Fruit fly (Drosophila melanogaster) whole organism, embryonic: ENCODE data around the gene Awh.

ENCODE experiments used
- ATbp ChIP-seq: fragments of 200-800 bp; sonication (Bioruptor generic); optimal IDR thresholded peaks from 2 replicates; lab custom pipeline; 2017; ENCODE audit warnings: missing biosample characterization, mild to moderate bottlenecking, missing genetic modification characterization, missing genetic modification reagents
- CG10543 ChIP-seq: fragments of 200-800 bp; sonication (Bioruptor generic); optimal IDR thresholded peaks from 3 replicates; lab custom pipeline; 2017; ENCODE audit warnings: missing biosample characterization, mild to moderate bottlenecking, missing genetic modification characterization, moderate library complexity
- CG11504 ChIP-seq: fragments of 200-800 bp; sonication (Bioruptor generic); optimal IDR thresholded peaks from 3 replicates; lab custom pipeline; 2019; ENCODE audit warnings: missing biosample characterization, mild to moderate bottlenecking, missing genetic modification characterization, moderate library complexity
- CG14050 ChIP-seq: fragments of 200-800 bp; sonication (Bioruptor generic); IDR thresholded peaks from 3 replicates; pipeline ENCODE4 v1.3.6; 2022; ENCODE audit warnings: missing biosample characterization, missing genetic modification characterization
- CG14965 ChIP-seq: fragments of 200-800 bp; sonication (Bioruptor generic); optimal IDR thresholded peaks from 2 replicates; lab custom pipeline; 2016; ENCODE audit warnings: missing biosample characterization, missing genetic modification characterization, borderline replicate concordance
- CG15073 ChIP-seq: fragments of 200-800 bp; sonication (Bioruptor generic); optimal IDR thresholded peaks from 2 replicates; lab custom pipeline; 2016; ENCODE audit warnings: missing biosample characterization, missing genetic modification characterization
- CG1647 ChIP-seq: fragments of 200-800 bp; sonication (Bioruptor generic); optimal IDR thresholded peaks from 3 replicates; lab custom pipeline; 2016; ENCODE audit warnings: missing biosample characterization, missing genetic modification characterization
- CG16863 ChIP-seq: fragments of 200-800 bp; sonication (Bioruptor generic); optimal IDR thresholded peaks from 3 replicates; lab custom pipeline; 2016; ENCODE audit warnings: missing biosample characterization, missing genetic modification characterization
- CG17612 ChIP-seq: fragments of 200-800 bp; sonication (Bioruptor generic); IDR thresholded peaks from 2 replicates; pipeline ENCODE4 v1.3.6; 2022; ENCODE audit warnings: missing biosample characterization, missing genetic modification characterization
- CG1792 ChIP-seq: fragments of 200-800 bp; sonication (Bioruptor generic); optimal IDR thresholded peaks from 2 replicates; lab custom pipeline; 2016; ENCODE audit warnings: missing biosample characterization, missing genetic modification characterization
- CG18619 ChIP-seq: fragments of 200-800 bp; sonication (Bioruptor generic); optimal IDR thresholded peaks from 3 replicates; lab custom pipeline; 2017; ENCODE audit warnings: missing biosample characterization, mild to moderate bottlenecking, missing genetic modification characterization
- CG2202 ChIP-seq: fragments of 200-800 bp; sonication (Bioruptor generic); optimal IDR thresholded peaks from 2 replicates; lab custom pipeline; 2018; ENCODE audit warnings: missing biosample characterization, mild to moderate bottlenecking, missing genetic modification characterization
- CG3065 ChIP-seq: fragments of 200-800 bp; sonication (Bioruptor generic); optimal IDR thresholded peaks from 2 replicates; lab custom pipeline; 2016; ENCODE audit warnings: missing biosample characterization, missing genetic modification characterization
- CG31388 ChIP-seq: fragments of 200-800 bp; sonication (Bioruptor generic); optimal IDR thresholded peaks from 2 replicates; lab custom pipeline; 2016; ENCODE audit warnings: missing biosample characterization, missing genetic modification characterization
- CG32772 ChIP-seq: fragments of 200-800 bp; sonication (Bioruptor generic); IDR thresholded peaks from 2 replicates; pipeline ENCODE4 v1.3.6; 2022; ENCODE audit warnings: missing biosample characterization, missing genetic modification characterization
- CG33557 ChIP-seq: fragments of 200-800 bp; sonication (Bioruptor generic); optimal IDR thresholded peaks from 2 replicates; lab custom pipeline; 2019; ENCODE audit warnings: missing biosample characterization, mild to moderate bottlenecking, missing genetic modification characterization, moderate library complexity
- CG4360 ChIP-seq: fragments of 200-800 bp; sonication (Bioruptor generic); IDR thresholded peaks from 2 replicates; pipeline ENCODE4 v1.3.6; 2022; ENCODE audit warnings: missing biosample characterization, missing genetic modification characterization
- CG5953 ChIP-seq: fragments of 200-800 bp; sonication (Bioruptor generic); IDR thresholded peaks from 2 replicates; pipeline ENCODE4 v1.3.6; 2022; ENCODE audit warnings: missing biosample characterization, missing genetic modification characterization
- CG6254 ChIP-seq: fragments of 200-800 bp; sonication (Bioruptor generic); optimal IDR thresholded peaks from 3 replicates; lab custom pipeline; 2017; ENCODE audit warnings: mild to moderate bottlenecking, missing biosample characterization, missing genetic modification reagents, missing genetic modification characterization
- CG7357 ChIP-seq: fragments of 200-800 bp; sonication (Bioruptor generic); IDR thresholded peaks from 3 replicates; pipeline ENCODE4 v1.3.6; 2022; ENCODE audit warnings: missing biosample characterization, missing genetic modification characterization
- CG8478 ChIP-seq: fragments of >200 bp; optimal IDR thresholded peaks from 2 replicates; lab custom pipeline; 2018
- CG9797 ChIP-seq: fragments of 200-800 bp; sonication (Bioruptor generic); optimal IDR thresholded peaks from 3 replicates; lab custom pipeline; 2018; ENCODE audit warnings: missing biosample characterization, mild to moderate bottlenecking, missing genetic modification characterization
- Doc2 ChIP-seq: fragments of 200-800 bp; sonication (Bioruptor generic); IDR thresholded peaks from 2 replicates; pipeline ENCODE4 v1.3.6; 2022; ENCODE audit warnings: missing biosample characterization, missing genetic modification characterization
- Dp ChIP-seq: fragments of 200-800 bp; sonication (Bioruptor generic); optimal IDR thresholded peaks from 2 replicates; lab custom pipeline; 2018; ENCODE audit warnings: missing biosample characterization, mild to moderate bottlenecking, missing genetic modification characterization, moderate library complexity
- HHEX ChIP-seq: fragments of 200-800 bp; sonication (Bioruptor generic); optimal IDR thresholded peaks from 3 replicates; lab custom pipeline; 2017; ENCODE audit warnings: missing biosample characterization, mild to moderate bottlenecking, missing genetic modification characterization, missing genetic modification reagents
- HLHmδ ChIP-seq: fragments of 200-800 bp; sonication (Bioruptor generic); optimal IDR thresholded peaks from 2 replicates; lab custom pipeline; 2018; ENCODE audit warnings: missing biosample characterization, mild to moderate bottlenecking, missing genetic modification characterization, moderate library complexity
- Hmx ChIP-seq: fragments of 200-800 bp; sonication (Bioruptor generic); optimal IDR thresholded peaks from 2 replicates; lab custom pipeline; 2016; ENCODE audit warnings: missing biosample characterization, missing genetic modification characterization
- Mad ChIP-seq: fragments of 200-800 bp; sonication (Bioruptor generic); optimal IDR thresholded peaks from 2 replicates; lab custom pipeline; 2016; ENCODE audit warnings: missing biosample characterization, missing genetic modification characterization
- NfI ChIP-seq: fragments of 200-800 bp; sonication (Bioruptor generic); optimal IDR thresholded peaks from 3 replicates; lab custom pipeline; 2018; ENCODE audit warnings: missing biosample characterization, mild to moderate bottlenecking, missing genetic modification characterization, moderate library complexity
- Oli ChIP-seq: fragments of 200-800 bp; sonication (Bioruptor generic); optimal IDR thresholded peaks from 2 replicates; lab custom pipeline; 2018; ENCODE audit warnings: missing biosample characterization, mild to moderate bottlenecking, missing genetic modification characterization, moderate library complexity
- Sox100B ChIP-seq: fragments of 200-800 bp; sonication (Bioruptor generic); optimal IDR thresholded peaks from 3 replicates; lab custom pipeline; 2018; ENCODE audit warnings: missing biosample characterization, mild to moderate bottlenecking, missing genetic modification characterization
- abd-A ChIP-seq: fragments of 200-800 bp; sonication (Bioruptor generic); optimal IDR thresholded peaks from 3 replicates; lab custom pipeline; 2019; ENCODE audit warnings: missing biosample characterization, mild to moderate bottlenecking, missing genetic modification characterization, moderate library complexity
- amos ChIP-seq: fragments of 200-800 bp; sonication (Bioruptor generic); IDR thresholded peaks from 2 replicates; pipeline ENCODE4 v1.3.6; 2022; ENCODE audit warnings: missing biosample characterization, missing genetic modification characterization; ENCODE audit not compliant: partially characterized antibody
- bab2 ChIP-seq: fragments of 200-800 bp; sonication (Bioruptor generic); optimal IDR thresholded peaks from 2 replicates; lab custom pipeline; 2016; ENCODE audit warnings: missing biosample characterization, missing genetic modification characterization
- cas ChIP-seq: fragments of 200-800 bp; sonication (Bioruptor generic); IDR thresholded peaks from 2 replicates; pipeline ENCODE4 v1.3.6; 2022; ENCODE audit warnings: missing biosample characterization, missing genetic modification characterization
- cato ChIP-seq: fragments of 200-800 bp; sonication (Bioruptor generic); optimal IDR thresholded peaks from 2 replicates; lab custom pipeline; 2016; ENCODE audit warnings: missing biosample characterization, missing genetic modification characterization, borderline replicate concordance
- cg ChIP-seq: fragments of 200-800 bp; sonication (Bioruptor generic); optimal IDR thresholded peaks from 3 replicates; lab custom pipeline; 2019; ENCODE audit warnings: missing biosample characterization, mild to moderate bottlenecking, missing genetic modification characterization, moderate library complexity
- chn ChIP-seq: fragments of 200-800 bp; sonication (Bioruptor generic); optimal IDR thresholded peaks from 2 replicates; lab custom pipeline; 2016; ENCODE audit warnings: missing biosample characterization, missing genetic modification characterization
- ftz-f1 ChIP-seq: fragments of 200-800 bp; sonication (Bioruptor generic); optimal IDR thresholded peaks from 2 replicates; lab custom pipeline; 2016; ENCODE audit warnings: missing biosample characterization, missing genetic modification characterization
- gsb-n ChIP-seq: fragments of 200-800 bp; sonication (Bioruptor generic); optimal IDR thresholded peaks from 3 replicates; lab custom pipeline; 2018; ENCODE audit warnings: missing biosample characterization, mild to moderate bottlenecking, missing genetic modification characterization
- kay ChIP-seq: fragments of 200-800 bp; sonication (Bioruptor generic); optimal IDR thresholded peaks from 2 replicates; lab custom pipeline; 2016; ENCODE audit warnings: missing biosample characterization, missing genetic modification characterization
- kni ChIP-seq: fragments of 200-800 bp; sonication (Bioruptor generic); optimal IDR thresholded peaks from 3 replicates; lab custom pipeline; 2017; ENCODE audit warnings: mild to moderate bottlenecking, missing biosample characterization, missing genetic modification reagents, missing genetic modification characterization
- lab ChIP-seq: fragments of 200-800 bp; sonication (Bioruptor generic); optimal IDR thresholded peaks from 3 replicates; lab custom pipeline; 2017; ENCODE audit warnings: missing biosample characterization, missing genetic modification characterization, mild to moderate bottlenecking, moderate library complexity, missing genetic modification reagents
- lilli ChIP-seq: fragments of 200-800 bp; sonication (Bioruptor generic); optimal IDR thresholded peaks from 3 replicates; lab custom pipeline; 2016; ENCODE audit warnings: missing biosample characterization, missing genetic modification characterization
- pnt ChIP-seq: fragments of 200-800 bp; sonication (Bioruptor generic); optimal IDR thresholded peaks from 3 replicates; lab custom pipeline; 2016; ENCODE audit warnings: missing biosample characterization, missing genetic modification characterization
- prd ChIP-seq, 3 experiments: fragments of >200 bp in 2 of 3; fragments of 200-800 bp in 1 of 3; sonication (Bioruptor generic) in 1 of 3; optimal IDR thresholded peaks in 2 of 3; IDR thresholded peaks in 1 of 3; 2 replicates in 2 of 3; 3 replicates in 1 of 3; pipeline versions ENCODE4 v1.3.6 to Lab custom; 2017 to 2022; ENCODE audit warnings: missing biosample characterization in 1 of 3, missing genetic modification characterization in 1 of 3
- shn ChIP-seq: fragments of 200-800 bp; sonication (Bioruptor generic); optimal IDR thresholded peaks from 3 replicates; lab custom pipeline; 2016; ENCODE audit warnings: missing biosample characterization, missing genetic modification characterization
- slp2 ChIP-seq: fragments of 200-800 bp; sonication (Bioruptor generic); optimal IDR thresholded peaks from 2 replicates; lab custom pipeline; 2016; ENCODE audit warnings: missing biosample characterization, missing genetic modification characterization
- trh ChIP-seq: fragments of 200-800 bp; sonication (Bioruptor generic); optimal IDR thresholded peaks from 2 replicates; lab custom pipeline; 2016; ENCODE audit warnings: missing biosample characterization, missing genetic modification characterization
- vnd ChIP-seq: fragments of 200-800 bp; sonication (Bioruptor generic); IDR thresholded peaks from 3 replicates; pipeline ENCODE4 v1.3.6; 2022; ENCODE audit warnings: missing biosample characterization, missing genetic modification characterization; ENCODE audit not compliant: partially characterized antibody
- vvl ChIP-seq: fragments of 200-800 bp; sonication (Bioruptor generic); IDR thresholded peaks from 2 replicates; pipeline ENCODE4 v1.3.6; 2022; ENCODE audit warnings: missing biosample characterization, missing genetic modification characterization

Awh gene

DNA sequence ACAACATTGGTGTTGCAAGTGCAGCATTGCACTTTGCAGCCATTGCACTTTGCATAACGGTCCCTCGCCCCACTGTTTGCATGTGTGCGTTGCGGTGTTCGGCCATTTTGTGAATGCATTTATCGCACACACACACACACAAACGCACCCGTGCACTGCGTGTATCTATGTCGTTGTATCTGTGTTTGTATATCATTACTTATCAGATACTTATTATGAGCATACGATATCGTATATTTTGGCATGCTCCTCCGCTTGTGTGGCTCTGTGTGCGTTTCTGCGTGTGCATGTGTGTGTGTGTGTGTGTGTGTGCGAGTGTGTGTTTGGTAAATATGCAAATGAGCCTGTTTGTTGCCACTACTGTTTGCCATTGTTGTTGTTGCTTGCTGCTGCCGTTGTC, 30.9 kb downstream of the Awh start (continued):
- no peak for TF ChIP-seq CG31388 (GFP tag; lab: Kevin White, UChicago)
- peak; percentile 65; the same call in 1 of the 2 replicates for TF ChIP-seq vvl (GFP tag; lab: Robert Waterston, UW)
- TF ChIP-seq CG18619 (GFP tag; lab: Kevin White, UChicago), result no peak
- TF ChIP-seq lab, result no peak
- TF ChIP-seq ATbp (GFP tag; lab: Kevin White, UChicago), result no peak
- no peak for TF ChIP-seq Doc2 (GFP tag; lab: Robert Waterston, UW)
- TF ChIP-seq kay (GFP tag; lab: Kevin White, UChicago), result no peak
- TF ChIP-seq CG3065 (GFP tag; lab: Kevin White, UChicago), result no peak
- TF ChIP-seq slp2 (GFP tag; lab: Kevin White, UChicago), result no peak
- no peak for TF ChIP-seq vnd (GFP tag; lab: Robert Waterston, UW)
- TF ChIP-seq CG4360, result peak; percentile 79
- TF ChIP-seq CG2202 (tag; lab: Kevin White, UChicago), result no peak
- no peak for TF ChIP-seq amos (GFP tag; lab: Robert Waterston, UW)
- no peak for TF ChIP-seq CG7357
- TF ChIP-seq shn (GFP tag; lab: Kevin White, UChicago), result no peak
- TF ChIP-seq CG14965 (GFP tag; lab: Kevin White, UChicago), result no peak
- TF ChIP-seq CG17612 (GFP tag; lab: Robert Waterston, UW), result no peak
- no peak for TF ChIP-seq CG14050 (GFP tag; lab: Robert Waterston, UW)
- no peak for TF ChIP-seq chn (GFP tag; lab: Kevin White, UChicago)
- TF ChIP-seq Mad (GFP tag; lab: Kevin White, UChicago), result no peak
- peak; percentile 2 for TF ChIP-seq CG6254 (GFP tag; lab: Kevin White, UChicago)
- peak; percentile 77 for TF ChIP-seq cg
- TF ChIP-seq CG8478 (lab: Kevin White, UChicago), result peak; percentile 66
- no peak for TF ChIP-seq Sox100B (GFP tag; lab: Kevin White, UChicago)
- TF ChIP-seq Dp, result no peak
- no peak for TF ChIP-seq CG32772
- TF ChIP-seq CG10543 (GFP tag; lab: Kevin White, UChicago), result no peak
- peak; percentile 7 for TF ChIP-seq HLHmδ (GFP tag; lab: Kevin White, UChicago)
- TF ChIP-seq cas, result no peak
- TF ChIP-seq pnt (GFP tag; lab: Kevin White, UChicago), result no peak
- no peak for TF ChIP-seq CG11504 (tag; lab: Kevin White, UChicago)
- no peak for TF ChIP-seq CG1792
- TF ChIP-seq CG1647 (GFP tag; lab: Kevin White, UChicago), result no peak
- TF ChIP-seq cato (GFP tag; lab: Kevin White, UChicago), result no peak
- no peak for TF ChIP-seq bab2 (GFP tag; lab: Kevin White, UChicago)
- no peak for TF ChIP-seq CG15073
- no peak for TF ChIP-seq ftz-f1 (GFP tag; lab: Kevin White, UChicago)
- TF ChIP-seq HHEX (GFP tag; lab: Kevin White, UChicago), result no peak
- TF ChIP-seq NfI, result no peak
- TF ChIP-seq Oli (tag; lab: Kevin White, UChicago), result no peak
- no peak for TF ChIP-seq CG9797 (GFP tag; lab: Kevin White, UChicago)
- TF ChIP-seq gsb-n, result no peak
- TF ChIP-seq CG5953, result no peak
- peak; percentile 34 for TF ChIP-seq kni (GFP tag; lab: Kevin White, UChicago)
- TF ChIP-seq trh, result no peak
- no peak for TF ChIP-seq CG33557 (GFP tag; lab: Kevin White, UChicago)
- no peak for TF ChIP-seq CG16863 (GFP tag; lab: Kevin White, UChicago)
- no peak for TF ChIP-seq prd (optimal IDR thresholded peaks at IDR 0.05; lab: Kevin White, UChicago)
- no peak for TF ChIP-seq prd (GFP tag; IDR thresholded peaks at IDR 0.05; lab: Robert Waterston, UW)
- no peak for TF ChIP-seq Hmx (GFP tag; lab: Kevin White, UChicago)
- no peak for TF ChIP-seq lilli (GFP tag; lab: Kevin White, UChicago)
- TF ChIP-seq abd-A (tag; lab: Kevin White, UChicago), result no peak
